Fruit fly (Drosophila melanogaster) whole organism, embryonic: Measurements from ENCODE around the gene Hexo2.

Source experiments
- B-H2 ChIP-seq: fragments of 200-800 bp; sonication (Bioruptor generic); optimal IDR thresholded peaks from 2 replicates; lab custom pipeline; 2018; ENCODE audit warnings: missing biosample characterization, mild to moderate bottlenecking, missing genetic modification characterization
- CG10209 ChIP-seq: fragments of 200-800 bp; sonication (Bioruptor generic); optimal IDR thresholded peaks from 3 replicates; lab custom pipeline; 2017; ENCODE audit warnings: missing biosample characterization, mild to moderate bottlenecking, missing genetic modification characterization, missing genetic modification reagents
- CG10321 ChIP-seq: fragments of 200-800 bp; sonication (Bioruptor generic); IDR thresholded peaks from 2 replicates; pipeline ENCODE4 v1.3.6; 2022; ENCODE audit warnings: missing biosample characterization, missing genetic modification characterization
- CG10366 ChIP-seq: fragments of 200-800 bp; sonication (Bioruptor generic); IDR thresholded peaks from 2 replicates; pipeline ENCODE4 v1.3.6; 2022; ENCODE audit warnings: missing biosample characterization, missing genetic modification characterization
- CG10654 ChIP-seq: fragments of 200-800 bp; sonication (Bioruptor generic); optimal IDR thresholded peaks from 2 replicates; lab custom pipeline; 2016; ENCODE audit warnings: missing biosample characterization, missing genetic modification characterization
- CG11085 ChIP-seq: fragments of 200-800 bp; sonication (Bioruptor generic); IDR thresholded peaks from 2 replicates; pipeline ENCODE4 v1.3.6; 2022; ENCODE audit warnings: missing biosample characterization, missing genetic modification characterization
- CG1792 ChIP-seq: fragments of 200-800 bp; sonication (Bioruptor generic); optimal IDR thresholded peaks from 2 replicates; lab custom pipeline; 2016; ENCODE audit warnings: missing biosample characterization, missing genetic modification characterization
- CG18262 ChIP-seq: fragments of 200-800 bp; optimal IDR thresholded peaks from 3 replicates; lab custom pipeline; 2019; ENCODE audit warnings: missing biosample characterization, mild to moderate bottlenecking, missing genetic modification characterization, moderate library complexity
- CG18599 ChIP-seq: fragments of 200-800 bp; sonication (Bioruptor generic); optimal IDR thresholded peaks from 3 replicates; lab custom pipeline; 2017; ENCODE audit warnings: missing biosample characterization, missing genetic modification characterization, mild to moderate bottlenecking, moderate library complexity, missing genetic modification reagents
- CG2120 ChIP-seq: fragments of 200-800 bp; sonication (Bioruptor generic); optimal IDR thresholded peaks from 3 replicates; lab custom pipeline; 2016; ENCODE audit warnings: missing biosample characterization, missing genetic modification characterization
- CG2875 ChIP-seq: fragments of 200-800 bp; sonication (Bioruptor generic); optimal IDR thresholded peaks from 2 replicates; lab custom pipeline; 2017; ENCODE audit warnings: missing biosample characterization, mild to moderate bottlenecking, missing genetic modification characterization, missing genetic modification reagents
- CG30431 ChIP-seq: fragments of 200-800 bp; sonication (Bioruptor generic); optimal IDR thresholded peaks from 2 replicates; lab custom pipeline; 2017; ENCODE audit warnings: missing biosample characterization, missing genetic modification characterization
- CG31224 ChIP-seq: fragments of 200-800 bp; sonication (Bioruptor generic); IDR thresholded peaks from 2 replicates; pipeline ENCODE4 v1.3.6; 2022; ENCODE audit warnings: missing biosample characterization, missing genetic modification characterization
- CG34224 ChIP-seq: fragments of 200-800 bp; sonication (Bioruptor generic); IDR thresholded peaks from 3 replicates; pipeline ENCODE4 v1.3.6; 2022; ENCODE audit warnings: missing biosample characterization, missing genetic modification characterization; ENCODE audit not compliant: partially characterized antibody
- CG3838 ChIP-seq: fragments of 200-800 bp; sonication (Bioruptor generic); optimal IDR thresholded peaks from 3 replicates; lab custom pipeline; 2016; ENCODE audit warnings: missing biosample characterization, missing genetic modification characterization
- CG4404 ChIP-seq: fragments of 200-800 bp; sonication (Bioruptor generic); IDR thresholded peaks from 2 replicates; pipeline ENCODE4 v1.3.6; 2022; ENCODE audit warnings: missing biosample characterization, missing genetic modification characterization
- CG4617 ChIP-seq: fragments of 200-800 bp; sonication (Bioruptor generic); optimal IDR thresholded peaks from 3 replicates; lab custom pipeline; 2016; ENCODE audit warnings: missing biosample characterization, missing genetic modification characterization, borderline replicate concordance
- CG4820 ChIP-seq: fragments of 200-800 bp; sonication (Bioruptor generic); optimal IDR thresholded peaks from 3 replicates; lab custom pipeline; 2016; ENCODE audit warnings: missing biosample characterization, missing genetic modification characterization
- CG6175 ChIP-seq: fragments of 200-800 bp; sonication (Bioruptor generic); IDR thresholded peaks from 3 replicates; pipeline ENCODE4 v1.3.6; 2022; ENCODE audit warnings: missing biosample characterization, missing genetic modification characterization
- CG6654 ChIP-seq: fragments of 200-800 bp; sonication (Bioruptor generic); optimal IDR thresholded peaks from 2 replicates; lab custom pipeline; 2017; ENCODE audit warnings: missing biosample characterization, mild to moderate bottlenecking, missing genetic modification characterization
- CG7372 ChIP-seq: fragments of 200-800 bp; sonication (Bioruptor generic); IDR thresholded peaks from 2 replicates; pipeline ENCODE4 v1.3.6; 2022; ENCODE audit warnings: missing biosample characterization, missing genetic modification characterization
- CG8388 ChIP-seq: fragments of 200-800 bp; sonication (Bioruptor generic); optimal IDR thresholded peaks from 2 replicates; lab custom pipeline; 2019; ENCODE audit warnings: missing biosample characterization, mild to moderate bottlenecking, missing genetic modification characterization, moderate library complexity
- Doc3 ChIP-seq: fragments of 200-800 bp; sonication (Bioruptor generic); IDR thresholded peaks from 3 replicates; pipeline ENCODE4 v1.3.6; 2022; ENCODE audit warnings: missing biosample characterization, missing genetic modification characterization; ENCODE audit not compliant: partially characterized antibody
- Drgx ChIP-seq: fragments of 200-800 bp; sonication (Bioruptor generic); IDR thresholded peaks from 2 replicates; pipeline ENCODE4 v1.3.6; 2022; ENCODE audit warnings: missing biosample characterization, missing genetic modification characterization
- Gug ChIP-seq: fragments of 200-800 bp; sonication (Bioruptor generic); IDR thresholded peaks from 4 replicates; pipeline ENCODE4 v1.3.6; 2022; ENCODE audit warnings: missing biosample characterization, missing genetic modification characterization
- Lim3 ChIP-seq: fragments of 200-800 bp; sonication (Bioruptor generic); IDR thresholded peaks from 2 replicates; pipeline ENCODE4 v1.3.6; 2022; ENCODE audit warnings: missing biosample characterization, missing genetic modification characterization
- Nf-YA ChIP-seq: fragments of 200-800 bp; sonication (Bioruptor generic); IDR thresholded peaks from 2 replicates; pipeline ENCODE4 v1.3.6; 2022; ENCODE audit warnings: missing biosample characterization, missing genetic modification characterization
- Sox102F ChIP-seq: fragments of 200-800 bp; sonication (Bioruptor generic); optimal IDR thresholded peaks from 2 replicates; lab custom pipeline; 2018; ENCODE audit warnings: missing biosample characterization, mild to moderate bottlenecking, missing genetic modification characterization, moderate library complexity
- Sry-β ChIP-seq: fragments of 200-800 bp; sonication (Bioruptor generic); optimal IDR thresholded peaks from 2 replicates; lab custom pipeline; 2018; ENCODE audit warnings: missing biosample characterization, mild to moderate bottlenecking, missing genetic modification characterization, moderate library complexity
- YL-1 ChIP-seq: fragments of 200-800 bp; sonication (Bioruptor generic); optimal IDR thresholded peaks from 3 replicates; lab custom pipeline; 2017; ENCODE audit warnings: missing biosample characterization, mild to moderate bottlenecking, missing genetic modification characterization
- ase ChIP-seq: fragments of 200-800 bp; sonication (Bioruptor generic); IDR thresholded peaks from 3 replicates; pipeline ENCODE4 v1.3.6; 2022; ENCODE audit warnings: missing biosample characterization, missing genetic modification characterization
- crp ChIP-seq, 2 experiments: fragments of 200-800 bp; sonication (Bioruptor generic); optimal IDR thresholded peaks; 2 replicates in 1 of 2; 3 replicates in 1 of 2; lab custom pipeline; 2017; ENCODE audit warnings: missing biosample characterization in 2 of 2, missing genetic modification characterization in 2 of 2, mild to moderate bottlenecking in 1 of 2, moderate library complexity in 1 of 2
- da ChIP-seq: fragments of 200-800 bp; sonication (Bioruptor generic); optimal IDR thresholded peaks from 2 replicates; lab custom pipeline; 2016; ENCODE audit warnings: missing biosample characterization, missing genetic modification characterization
- gem ChIP-seq: fragments of 200-800 bp; sonication (Bioruptor generic); optimal IDR thresholded peaks from 2 replicates; lab custom pipeline; 2019; ENCODE audit warnings: missing biosample characterization, mild to moderate bottlenecking, missing genetic modification characterization, moderate library complexity
- gsb-n ChIP-seq: fragments of 200-800 bp; sonication (Bioruptor generic); optimal IDR thresholded peaks from 3 replicates; lab custom pipeline; 2018; ENCODE audit warnings: missing biosample characterization, mild to moderate bottlenecking, missing genetic modification characterization
- nerfin-2 ChIP-seq: fragments of 200-800 bp; sonication (Bioruptor generic); IDR thresholded peaks from 2 replicates; pipeline ENCODE4 v1.3.6; 2022; ENCODE audit warnings: missing biosample characterization, missing genetic modification characterization; ENCODE audit not compliant: partially characterized antibody
- repo ChIP-seq: fragments of 200-800 bp; sonication (Bioruptor generic); optimal IDR thresholded peaks from 2 replicates; lab custom pipeline; 2016; ENCODE audit warnings: missing biosample characterization, missing genetic modification characterization
- slbo ChIP-seq: fragments of 200-800 bp; sonication (Bioruptor generic); IDR thresholded peaks from 2 replicates; pipeline ENCODE4 v1.3.6; 2022; ENCODE audit warnings: missing biosample characterization, missing genetic modification characterization
- stwl ChIP-seq: fragments of 200-800 bp; sonication (Bioruptor generic); optimal IDR thresholded peaks from 3 replicates; lab custom pipeline; 2018; ENCODE audit warnings: missing biosample characterization, mild to moderate bottlenecking, missing genetic modification characterization, moderate library complexity
- sug ChIP-seq: fragments of 200-800 bp; optimal IDR thresholded peaks from 2 replicates; lab custom pipeline; 2019; ENCODE audit warnings: missing biosample characterization, mild to moderate bottlenecking, missing genetic modification characterization, moderate library complexity
- tgo ChIP-seq: fragments of 200-800 bp; sonication (Bioruptor generic); IDR thresholded peaks from 3 replicates; pipeline ENCODE4 v1.3.6; 2022; ENCODE audit warnings: missing biosample characterization, missing genetic modification characterization
- tio ChIP-seq: fragments of 200-800 bp; sonication (Bioruptor generic); optimal IDR thresholded peaks from 2 replicates; lab custom pipeline; 2017; ENCODE audit warnings: missing biosample characterization, missing genetic modification characterization, inconsistent platforms
- tll ChIP-seq, 2 experiments: fragments of 200-800 bp in 1 of 2; fragments of >200 bp in 1 of 2; sonication (Bioruptor generic) in 1 of 2; optimal IDR thresholded peaks; 2 replicates each; lab custom pipeline; 2017 to 2019; ENCODE audit warnings: missing biosample characterization in 2 of 2, missing genetic modification characterization in 2 of 2, mild to moderate bottlenecking in 1 of 2, moderate library complexity in 1 of 2
- tup ChIP-seq: fragments of 200-800 bp; sonication (Bioruptor generic); optimal IDR thresholded peaks from 2 replicates; lab custom pipeline; 2016; ENCODE audit warnings: missing biosample characterization, mild to moderate bottlenecking, missing genetic modification characterization, moderate library complexity
- wor ChIP-seq: fragments of 200-800 bp; sonication (Bioruptor generic); IDR thresholded peaks from 2 replicates; pipeline ENCODE4 v1.3.6; 2022; ENCODE audit warnings: missing biosample characterization, missing genetic modification characterization
- yki ChIP-seq: fragments of >200 bp; optimal IDR thresholded peaks from 3 replicates; lab custom pipeline; 2018
- z ChIP-seq: fragments of 200-800 bp; sonication (Bioruptor generic); IDR thresholded peaks from 3 replicates; pipeline ENCODE4 v1.3.6; 2022; ENCODE audit warnings: missing biosample characterization, missing genetic modification characterization

Hexo2 gene

DNA sequence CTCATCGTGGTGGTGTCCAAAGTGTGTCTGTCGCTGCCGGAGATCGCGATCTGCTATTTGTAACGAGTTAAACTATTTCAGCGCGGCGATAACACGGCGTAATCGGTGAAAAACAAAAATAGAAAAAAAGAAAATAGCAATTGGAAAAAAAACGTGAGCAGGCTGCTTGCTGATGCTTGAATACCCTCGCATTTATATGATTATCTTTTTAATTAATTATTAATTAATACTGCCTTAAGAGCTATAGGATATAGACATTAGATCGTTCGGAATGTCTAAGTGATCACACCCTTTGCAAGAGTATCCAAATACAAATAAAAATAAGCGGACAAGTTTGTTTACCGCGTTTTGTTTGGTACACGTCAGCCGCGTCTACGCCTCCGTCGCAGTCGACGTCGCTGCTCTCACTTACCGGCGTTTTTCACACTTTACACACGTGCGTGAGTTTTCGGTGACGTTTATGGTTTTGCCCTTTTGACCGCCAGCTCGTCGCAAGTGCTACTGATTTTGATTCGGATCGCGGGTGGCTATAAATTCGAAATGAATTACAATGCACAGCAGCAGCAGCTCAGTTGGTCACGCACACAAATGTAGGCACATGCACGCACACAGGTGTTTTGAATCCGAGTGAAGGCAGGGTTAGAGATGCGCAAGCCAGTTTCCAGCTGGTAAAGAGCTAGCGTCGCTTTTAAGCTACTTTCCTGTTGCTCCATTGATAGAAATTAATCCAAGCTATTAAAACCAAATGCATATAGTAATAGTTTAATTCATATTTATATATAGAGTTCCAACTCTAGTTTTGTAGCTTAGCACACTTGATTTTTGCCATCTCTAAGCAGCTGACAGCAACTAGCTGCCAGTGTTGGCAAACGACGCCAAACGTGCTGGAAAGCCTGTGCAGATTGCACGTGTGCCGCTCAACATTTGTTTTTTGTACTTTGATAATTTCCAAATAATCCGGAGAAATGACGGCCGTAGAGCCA is 4.9 kb downstream of the Hexo2 start, which contains the start of the genes CG2004 and CG1785 (continued):
- TF ChIP-seq stwl (tag; lab: Kevin White, UChicago) (peak; percentile 59), crp (GFP tag; optimal IDR thresholded peaks at IDR 0.05; lab: Kevin White, UChicago) (peak; percentile 82 to 97), Drgx (GFP tag; lab: Robert Waterston, UW) (peak; percentile 82), Lim3 (GFP tag; lab: Robert Waterston, UW) (peak; percentile 81), tup (GFP tag; lab: Kevin White, UChicago) (peak; percentile 90), CG4617 (GFP tag; lab: Kevin White, UChicago) (peak; percentile 91), CG4820 (peak; percentile 89), tll (GFP tag; optimal IDR thresholded peaks at IDR 0.05; lab: Kevin White, UChicago) (peak in 1 of 2 experiments; percentile 92), Sox102F (GFP tag; lab: Kevin White, UChicago) (peak; percentile 90), Sry-β (GFP tag; lab: Kevin White, UChicago) (peak; percentile 90), slbo (GFP tag; lab: Robert Waterston, UW) (peak; percentile 96), CG8388 (peak; percentile 86), CG18599 (GFP tag; lab: Kevin White, UChicago) (peak; percentile 94), gsb-n (tag; lab: Kevin White, UChicago) (peak; percentile 82), CG2875 (peak; percentile 67), Nf-YA (GFP tag; lab: Robert Waterston, UW) (peak; percentile 81), CG30431 (peak; percentile 88), CG10321 (GFP tag; lab: Robert Waterston, UW) (peak; percentile 69), yki (lab: Kevin White, UChicago) (no peak), CG11085 (GFP tag; lab: Robert Waterston, UW) (peak; percentile 90), z (no peak), YL-1 (GFP tag; lab: Kevin White, UChicago) (peak; percentile 88), nerfin-2 (GFP tag; lab: Robert Waterston, UW) (peak; percentile 57), CG1792 (GFP tag; lab: Kevin White, UChicago) (peak; percentile 72), CG31224 (GFP tag; lab: Robert Waterston, UW) (peak; percentile 89), CG7372 (peak; percentile 92), Doc3 (GFP tag; lab: Robert Waterston, UW) (peak; percentile 69), ase (GFP tag; lab: Robert Waterston, UW) (peak; percentile 94), CG3838 (GFP tag; lab: Kevin White, UChicago) (peak; percentile 81), CG10654 (GFP tag; lab: Kevin White, UChicago) (peak; percentile 88), CG10366 (GFP tag; lab: Robert Waterston, UW) (peak; percentile 94), CG18262 (peak; percentile 86), repo (GFP tag; lab: Kevin White, UChicago) (peak; percentile 44), wor (GFP tag; lab: Robert Waterston, UW) (peak; percentile 85), Gug (GFP tag; lab: Robert Waterston, UW) (peak; percentile 94), gem (peak; percentile 94), da (GFP tag; lab: Kevin White, UChicago) (peak; percentile 69), B-H2 (peak; percentile 89), CG6654 (GFP tag; lab: Kevin White, UChicago) (peak; percentile 68), CG10209 (GFP tag; lab: Kevin White, UChicago) (peak; percentile 93), CG4404 (GFP tag; lab: Robert Waterston, UW) (peak; percentile 93), sug (tag; lab: Kevin White, UChicago) (peak; percentile 89), CG34224 (peak; percentile 55), tio (no peak), CG6175 (GFP tag; lab: Robert Waterston, UW) (peak; percentile 82), tgo (peak; percentile 94), CG2120 (GFP tag; lab: Kevin White, UChicago) (peak; percentile 95)
